Worm (Caenorhabditis elegans) whole organism, L4/young adult: ENCODE measurements around the gene tag-266.
A peak's percentile ranks its signal among the peaks of the same experiment; 100 is the strongest.

Experiments used
- W03F9.2 ChIP-seq: fragments of 150-350 bp; optimal IDR thresholded peaks from 2 replicates; lab custom pipeline; 2014; ENCODE audit warnings: missing biosample characterization, missing genetic modification characterization
- dao-5 ChIP-seq: sonication (generic microtip); optimal IDR thresholded peaks from 2 replicates; lab custom pipeline; 2016; ENCODE audit warnings: missing genotype, missing genetic modification characterization, moderate library complexity, missing compliant biosample characterization
- him-1 ChIP-seq: sonication (generic microtip); optimal IDR thresholded peaks from 2 replicates; lab custom pipeline; 2016; ENCODE audit warnings: missing genotype, missing genetic modification reagents, missing genetic modification characterization, missing compliant biosample characterization

Gene tag-266

ce11 chrIII:617467-617866 is 22.6 kb downstream of the tag-266 start, which contains the start of gene T19C3.2:
TSS of gene T19C3.2 (minus strand) at chrIII:617567.
- TF ChIP-seq dao-5 (no peak), W03F9.2 (tag; lab: Kevin White, UChicago) (no peak), him-1 (no peak)

DNA sequence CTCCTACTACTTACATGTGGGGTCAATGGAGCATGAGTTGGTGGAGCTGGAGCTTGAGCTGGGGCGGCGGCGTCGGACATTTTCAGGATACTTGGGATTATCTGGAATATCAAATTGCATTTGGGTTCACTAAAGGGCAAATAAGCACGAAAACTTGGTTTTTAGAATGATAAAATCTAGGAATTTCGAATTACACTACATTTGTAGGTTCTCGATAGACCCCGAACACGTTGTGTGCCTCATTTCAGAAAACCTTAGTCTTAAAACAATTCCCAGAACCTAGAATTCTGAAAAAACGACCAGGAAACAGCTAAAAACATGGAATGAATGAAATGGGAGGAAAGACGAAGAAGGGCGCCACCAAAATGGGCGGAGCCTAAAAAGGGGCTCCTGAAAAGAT is 25.6 kb downstream of the tag-266 start, which contains the start of gene T19C3.3:
Gene T19C3.3 (minus strand): TSS at position 101 of the 400 bp plus-strand sequence.
- TF ChIP-seq him-1 (no peak), dao-5 (no peak), W03F9.2 (tag; lab: Kevin White, UChicago) (no peak)

DNA sequence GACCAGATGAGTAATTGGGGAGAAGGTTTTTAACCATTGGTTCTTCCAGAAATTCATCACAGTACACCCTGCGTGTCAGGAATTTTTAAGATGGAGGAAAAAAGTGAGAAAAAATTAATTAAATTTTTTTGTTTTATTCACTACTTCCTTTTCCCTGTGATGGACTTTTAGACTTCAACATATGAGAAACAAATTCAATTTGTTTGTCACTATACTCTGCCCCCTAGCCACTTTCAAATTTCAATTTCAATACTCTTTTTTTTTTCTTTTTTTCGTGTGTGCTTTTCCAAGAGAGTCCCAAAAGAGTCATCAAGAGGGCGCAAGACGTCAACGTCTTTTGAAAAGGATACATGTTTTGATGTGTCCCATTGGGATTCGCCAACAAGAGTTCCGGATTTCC is 27.3 kb downstream of the tag-266 start:
- no peak for TF ChIP-seq dao-5
- TF ChIP-seq him-1, result no peak
- TF ChIP-seq W03F9.2 (tag; lab: Kevin White, UChicago), result no peak

DNA sequence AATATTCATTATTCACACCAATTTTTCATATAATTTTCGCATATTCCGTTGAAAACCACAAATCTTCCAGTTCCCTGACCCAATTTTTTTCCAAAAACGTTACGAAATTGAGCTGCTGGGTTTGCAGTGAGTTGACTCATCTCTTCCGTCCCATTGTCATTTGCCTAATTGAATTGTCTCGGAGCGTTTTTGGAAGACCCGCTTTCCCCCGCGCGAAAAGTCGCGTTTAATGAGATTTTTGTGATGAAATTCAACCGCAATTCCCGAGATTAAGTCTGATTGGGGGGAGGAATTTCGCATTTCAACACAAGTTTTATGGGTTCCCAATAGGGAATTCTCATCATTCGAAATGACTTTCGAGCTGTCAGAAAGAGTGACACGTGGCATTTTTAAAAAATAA is 28.1 kb downstream of the tag-266 start:
- no peak for TF ChIP-seq dao-5
- no peak for TF ChIP-seq him-1

DNA sequence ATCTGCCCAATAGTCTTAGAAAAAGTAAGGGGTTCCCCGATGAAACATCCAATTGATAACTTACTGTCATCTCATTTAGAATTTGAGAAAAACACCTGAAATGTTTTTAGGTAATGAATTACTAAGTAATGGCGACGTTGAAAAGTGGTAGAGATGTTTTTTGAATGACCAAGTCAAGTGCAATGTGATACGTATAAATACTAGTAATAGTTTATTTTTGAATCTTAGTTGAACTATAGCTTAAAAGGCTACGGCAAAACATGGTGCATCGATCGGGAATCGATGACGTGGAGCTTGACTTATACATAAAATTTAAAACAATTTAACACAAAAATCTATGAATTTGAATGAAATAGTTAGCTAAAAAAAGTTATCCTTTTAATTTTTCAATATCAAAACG is 30.5 kb downstream of the tag-266 start, which contains the start of gene best-17:
Gene best-17 (minus strand): TSS at position 101 of the 400 bp plus-strand sequence.
- TF ChIP-seq W03F9.2 (tag; lab: Kevin White, UChicago), result no peak
- TF ChIP-seq him-1, result no peak
- TF ChIP-seq dao-5, result no peak

- TF ChIP-seq dao-5 (no peak), him-1 (no peak), W03F9.2 (tag; lab: Kevin White, UChicago) (no peak)
These were observed 34.5 kb downstream of the tag-266 start, which contains the start of the genes Y55B1AR.4 and ttr-7 for ce11 chrIII:605415-606054. TSS of gene Y55B1AR.4 (minus strand) at chrIII:605515. TSS of gene ttr-7 (plus strand) at chrIII:606004.

- TF ChIP-seq W03F9.2 (tag; lab: Kevin White, UChicago) (no peak), him-1 (no peak), dao-5 (no peak)
These were observed 39.6 kb downstream of the tag-266 start, which contains the start of gene lec-6 for ce11 chrIII:600316-600932. TSS of gene lec-6 (minus strand) at chrIII:600366.

ce11 chrIII:599279-599678 is 40.7 kb downstream of the tag-266 start:
- TF ChIP-seq him-1, result no peak
- no peak for TF ChIP-seq W03F9.2 (tag; lab: Kevin White, UChicago)
- TF ChIP-seq dao-5, result no peak

- TF ChIP-seq him-1 (no peak), W03F9.2 (tag; lab: Kevin White, UChicago) (no peak), dao-5 (no peak)
These were observed 41.3 kb downstream of the tag-266 start, which contains the start of gene Y55B1AR.2 for ce11 chrIII:598687-599086. TSS of gene Y55B1AR.2 (minus strand) at chrIII:598787.

ce11 chrIII:598168-598567 is 41.9 kb downstream of the tag-266 start:
- TF ChIP-seq W03F9.2 (tag; lab: Kevin White, UChicago) (peak; percentile 42), dao-5 (no peak)

DNA sequence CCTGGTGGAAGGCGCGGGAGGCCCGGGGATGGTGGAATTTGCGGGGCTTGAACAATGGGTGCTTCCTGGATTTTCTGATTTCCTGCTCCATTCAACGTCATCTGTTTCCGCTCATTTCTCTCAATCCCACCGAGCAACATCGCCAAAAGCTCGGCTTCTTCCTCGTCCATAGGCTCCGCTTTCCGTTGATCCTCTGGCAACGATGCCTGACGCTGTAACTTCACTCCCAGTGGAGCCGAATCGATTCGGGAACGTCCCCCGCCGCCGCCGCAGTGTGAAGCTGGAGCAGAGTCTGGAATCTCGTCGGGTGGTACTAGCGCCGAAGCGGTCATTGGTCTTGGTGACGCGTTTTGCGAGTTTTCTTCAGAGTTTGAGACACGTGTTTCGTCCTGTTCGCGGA is 44.6 kb downstream of the tag-266 start:
- TF ChIP-seq W03F9.2 (tag; lab: Kevin White, UChicago), result no peak
- no peak for TF ChIP-seq him-1
- no peak for TF ChIP-seq dao-5
